Fruit fly (Drosophila melanogaster): Measurements from ENCODE around the gene CG6763.

CG6763 gene

dm6 chr3R:23314332-23314731 is 30.5 kb downstream of the CG6763 start (continued):
- no peak; the same call in 1 of the 2 replicates for TF ChIP-seq Awh (GFP tag; IDR thresholded peaks at IDR 0.05)
- TF ChIP-seq CG33213 (GFP tag; optimal IDR thresholded peaks at IDR 0.05): peak; percentile 33
- peak in 1 of 2 experiments; percentile 42 for TF ChIP-seq Hr51 (GFP tag; optimal IDR thresholded peaks at IDR 0.05)
- TF ChIP-seq CG17612 (GFP tag; IDR thresholded peaks at IDR 0.05): no peak
- no peak for TF ChIP-seq Hr3 (GFP tag; optimal IDR thresholded peaks at IDR 0.05)
- no peak for TF ChIP-seq CG11247 (GFP tag; IDR thresholded peaks at IDR 0.05)
- TF ChIP-seq gfzf (GFP tag; optimal IDR thresholded peaks at IDR 0.05): no peak
- peak; percentile 20 for TF ChIP-seq HmgZ (tag; optimal IDR thresholded peaks at IDR 0.05)
- no peak for TF ChIP-seq CG13775 (GFP tag; optimal IDR thresholded peaks at IDR 0.05)
- TF ChIP-seq Mrtf (GFP tag; IDR thresholded peaks at IDR 0.05): no peak
- peak; percentile 97 for TF ChIP-seq CG4360 (GFP tag; IDR thresholded peaks at IDR 0.05)
- TF ChIP-seq TFAM (GFP tag; optimal IDR thresholded peaks at IDR 0.05): no peak
- TF ChIP-seq sug (tag; optimal IDR thresholded peaks at IDR 0.05): peak; percentile 14
- TF ChIP-seq Deaf1 (tag; optimal IDR thresholded peaks at IDR 0.05): peak; percentile 81
- peak; percentile 56 for TF ChIP-seq zf30C (GFP tag; optimal IDR thresholded peaks at IDR 0.05)
- TF ChIP-seq cato (GFP tag; optimal IDR thresholded peaks at IDR 0.05; ENCODE audit: borderline replicate concordance): no peak
- peak; percentile 36 for TF ChIP-seq fd102C (GFP tag; optimal IDR thresholded peaks at IDR 0.05)
- TF ChIP-seq CrebB (tag; optimal IDR thresholded peaks at IDR 0.05): peak; percentile 68
- peak; percentile 12 for TF ChIP-seq CG9437 (GFP tag; optimal IDR thresholded peaks at IDR 0.05)
- TF ChIP-seq CG12942 (GFP tag; optimal IDR thresholded peaks at IDR 0.05): no peak
- no peak for TF ChIP-seq YL-1 (GFP tag; optimal IDR thresholded peaks at IDR 0.05)
- TF ChIP-seq CG30431 (GFP tag; optimal IDR thresholded peaks at IDR 0.05): no peak
- no peak for TF ChIP-seq CG13624 (GFP tag; optimal IDR thresholded peaks at IDR 0.05)
- peak; percentile 25 for TF ChIP-seq gsb-n (tag; optimal IDR thresholded peaks at IDR 0.05)
- no peak for TF ChIP-seq CG9609 (GFP tag; optimal IDR thresholded peaks at IDR 0.05)
- TF ChIP-seq HLHmδ (GFP tag; optimal IDR thresholded peaks at IDR 0.05): peak; percentile 71
- TF ChIP-seq Lhr (GFP tag; optimal IDR thresholded peaks at IDR 0.05): no peak
- TF ChIP-seq CG31388 (GFP tag; optimal IDR thresholded peaks at IDR 0.05): no peak
- TF ChIP-seq CG14710 (tag; optimal IDR thresholded peaks at IDR 0.05): peak; percentile 12
- peak; percentile 51 for TF ChIP-seq Xrp1 (GFP tag; IDR thresholded peaks at IDR 0.05)
- TF ChIP-seq Adf1 (GFP tag; IDR thresholded peaks at IDR 0.05): peak; percentile 54; the same call in 1 of the 2 replicates
- peak; percentile 99 for TF ChIP-seq pfk (GFP tag; optimal IDR thresholded peaks at IDR 0.05)
- TF ChIP-seq pum (GFP tag; optimal IDR thresholded peaks at IDR 0.05): no peak
- peak; percentile 4 for TF ChIP-seq CG2202 (tag; optimal IDR thresholded peaks at IDR 0.05)
- TF ChIP-seq tna (GFP tag; IDR thresholded peaks at IDR 0.05; ENCODE audit: partially characterized antibody): no peak
- no peak for TF ChIP-seq Neu2 (GFP tag; optimal IDR thresholded peaks at IDR 0.05; ENCODE audit: borderline replicate concordance)
- no peak for TF ChIP-seq prd (optimal IDR thresholded peaks at IDR 0.05)
- 0 out of 3 replicates have a peak, but pooled peaks have one; percentile 12 for TF ChIP-seq prd (GFP tag; IDR thresholded peaks at IDR 0.05)
- no peak for TF ChIP-seq CG10979 (tag; optimal IDR thresholded peaks at IDR 0.05)
- no peak for TF ChIP-seq Sry-δ (GFP tag; optimal IDR thresholded peaks at IDR 0.05)
- TF ChIP-seq CG10267 (tag; optimal IDR thresholded peaks at IDR 0.05): peak; percentile 11
- no peak for TF ChIP-seq CG18011 (GFP tag; optimal IDR thresholded peaks at IDR 0.05)
- TF ChIP-seq CG15601 (tag; optimal IDR thresholded peaks at IDR 0.05): no peak
- peak; percentile 20; the same call in 1 of the 2 replicates for TF ChIP-seq CG32532 (GFP tag; IDR thresholded peaks at IDR 0.05)
- TF ChIP-seq Nf-YB (GFP tag; optimal IDR thresholded peaks at IDR 0.05): peak; percentile 23
- no peak; the same call in none of the 3 replicates for TF ChIP-seq CG2199 (GFP tag; IDR thresholded peaks at IDR 0.05)
- no peak for TF ChIP-seq rib (GFP tag; IDR thresholded peaks at IDR 0.05)
- TF ChIP-seq sob (GFP tag; IDR thresholded peaks at IDR 0.05): peak; percentile 64
- TF ChIP-seq pan (optimal IDR thresholded peaks at IDR 0.05): no peak
- peak in 1 of 2 experiments; percentile 43 for TF ChIP-seq pan (GFP tag; optimal IDR thresholded peaks at IDR 0.05 in 1 of 2, IDR thresholded peaks at IDR 0.05 in 1 of 2)
- peak; percentile 15 for TF ChIP-seq Fer2 (tag; optimal IDR thresholded peaks at IDR 0.05)

All from whole organism, embryonic.